Worm (Caenorhabditis elegans): Measurements from ENCODE around the gene B0250.7.

Gene B0250.7

DNA sequence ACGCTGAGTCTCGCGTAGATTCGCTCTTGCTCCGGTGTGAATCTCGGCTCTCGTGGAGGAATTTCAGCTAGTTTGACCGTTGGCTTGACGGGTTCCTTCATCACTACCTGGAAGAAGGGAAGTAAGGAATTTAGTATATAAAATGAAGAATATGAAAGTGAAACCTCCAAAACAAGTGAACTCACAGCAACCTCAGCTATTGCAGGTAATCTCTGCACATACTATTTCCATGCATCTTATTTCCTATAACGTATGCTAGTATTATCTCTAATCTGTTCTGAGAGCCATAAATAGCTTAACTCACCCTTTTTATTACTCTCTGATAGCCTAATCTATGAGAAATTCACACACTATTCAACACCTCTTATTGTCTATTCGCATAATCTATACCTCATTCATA, 29.1 kb upstream of the B0250.7 start, which contains the start of gene Y38H6C.4:
Gene Y38H6C.4, minus strand, starts transcription at position 101 of the 400 bp plus-strand sequence.
- no peak for TF ChIP-seq aly-1 (tag; optimal IDR thresholded peaks at IDR 0.05)
- TF ChIP-seq B0310.2 (tag; optimal IDR thresholded peaks at IDR 0.05) = no peak
- no peak for TF ChIP-seq flt-1 (GFP tag; IDR thresholded peaks at IDR 0.05)
- no peak for TF ChIP-seq ama-1 (optimal IDR thresholded peaks at IDR 0.05)
- no peak for TF ChIP-seq hmg-4 (GFP tag; optimal IDR thresholded peaks at IDR 0.05)

DNA sequence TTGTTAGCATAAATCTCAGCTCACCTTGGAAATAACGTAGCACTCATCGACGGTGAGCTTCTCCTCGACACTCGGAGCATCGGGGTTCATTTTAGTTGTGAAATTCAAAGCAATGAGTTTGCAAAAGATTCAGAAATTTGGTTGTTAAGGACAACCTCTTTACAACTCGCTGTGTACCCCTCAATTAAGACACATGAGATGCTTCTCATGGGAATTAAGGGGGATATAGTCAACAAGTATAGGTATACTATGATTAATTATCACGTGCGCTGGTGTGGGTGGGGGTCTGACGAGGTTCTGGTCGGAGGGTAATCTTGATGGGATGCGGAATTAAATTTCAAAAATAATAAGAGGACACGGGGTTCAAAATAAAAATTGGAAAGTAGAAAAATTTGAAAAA, 24.5 kb upstream of the B0250.7 start, which contains the start of gene dct-14:
Gene dct-14, minus strand, starts transcription at position 101 of the 400 bp plus-strand sequence.
- TF ChIP-seq hmbx-1 (tag; optimal IDR thresholded peaks at IDR 0.05) (no peak), F13C5.2 (tag; optimal IDR thresholded peaks at IDR 0.05) (no peak), hmg-4 (GFP tag; optimal IDR thresholded peaks at IDR 0.05) (no peak), ama-1 (optimal IDR thresholded peaks at IDR 0.05) (no peak), ceh-36 (tag; optimal IDR thresholded peaks at IDR 0.05) (no peak), aly-1 (tag; optimal IDR thresholded peaks at IDR 0.05) (no peak), flt-1 (GFP tag; IDR thresholded peaks at IDR 0.05) (no peak), B0310.2 (tag; optimal IDR thresholded peaks at IDR 0.05) (no peak), ets-7 (tag; optimal IDR thresholded peaks at IDR 0.05) (no peak), tbx-37 (GFP tag; conservative IDR thresholded peaks at IDR 0.05) (no peak), sea-1 (GFP tag; conservative IDR thresholded peaks at IDR 0.05) (no peak), tra-4 (tag; optimal IDR thresholded peaks at IDR 0.05) (no peak), ceh-13 (GFP tag; optimal IDR thresholded peaks at IDR 0.05) (no peak), scrt-1 (GFP tag; IDR thresholded peaks at IDR 0.05) (no peak), pes-1 (GFP tag; IDR thresholded peaks at IDR 0.05) (no peak)

- TF ChIP-seq ceh-13 (GFP tag; optimal IDR thresholded peaks at IDR 0.05) = no peak
- TF ChIP-seq hnd-1 (tag; optimal IDR thresholded peaks at IDR 0.05) = no peak
- TF ChIP-seq pes-1 (GFP tag; IDR thresholded peaks at IDR 0.05) = no peak
- TF ChIP-seq aly-1 (tag; optimal IDR thresholded peaks at IDR 0.05) = no peak
- TF ChIP-seq tbx-11 (GFP tag; IDR thresholded peaks at IDR 0.05) = no peak
- no peak for TF ChIP-seq scrt-1 (GFP tag; IDR thresholded peaks at IDR 0.05)
- TF ChIP-seq hmbx-1 (tag; optimal IDR thresholded peaks at IDR 0.05) = no peak
- TF ChIP-seq hmg-4 (GFP tag; optimal IDR thresholded peaks at IDR 0.05) = no peak
- TF ChIP-seq ama-1 (optimal IDR thresholded peaks at IDR 0.05) = no peak
- TF ChIP-seq B0310.2 (tag; optimal IDR thresholded peaks at IDR 0.05) = no peak
- TF ChIP-seq flt-1 (GFP tag; IDR thresholded peaks at IDR 0.05) = no peak
- no peak for TF ChIP-seq ets-7 (tag; optimal IDR thresholded peaks at IDR 0.05)
- TF ChIP-seq sea-1 (GFP tag; conservative IDR thresholded peaks at IDR 0.05) = no peak
- no peak for TF ChIP-seq F13C5.2 (tag; optimal IDR thresholded peaks at IDR 0.05)
- no peak for TF ChIP-seq tra-4 (tag; optimal IDR thresholded peaks at IDR 0.05)
- TF ChIP-seq tbx-37 (GFP tag; conservative IDR thresholded peaks at IDR 0.05) = no peak
Observed at ce11 chrV:20499642-20500041, 23.8 kb upstream of the B0250.7 start.

DNA sequence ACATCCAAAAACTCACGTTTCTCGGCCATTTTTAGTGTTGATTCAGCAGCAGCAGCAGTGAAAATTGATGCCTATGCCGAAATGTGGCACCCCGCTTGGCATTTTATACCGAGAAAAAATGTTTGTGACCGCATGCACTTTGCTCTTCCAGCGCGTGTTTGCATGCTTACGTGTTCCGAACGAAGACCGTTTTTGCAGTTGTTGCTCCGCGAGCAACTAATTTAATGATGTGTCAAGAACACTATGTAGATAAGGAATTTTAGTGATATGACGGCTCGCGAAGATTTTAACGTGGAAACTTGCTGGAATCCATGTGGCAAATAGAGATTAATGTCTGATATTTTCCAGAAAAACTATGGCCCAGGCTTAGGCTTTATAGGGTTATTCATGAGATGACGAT, 23.1 kb upstream of the B0250.7 start, which contains the start of gene dct-16:
Gene dct-16, minus strand, starts transcription at position 78 of the 400 bp plus-strand sequence.
- TF ChIP-seq ama-1 (optimal IDR thresholded peaks at IDR 0.05) (no peak), tbx-11 (GFP tag; IDR thresholded peaks at IDR 0.05) (no peak), hmbx-1 (tag; optimal IDR thresholded peaks at IDR 0.05) (no peak), tbx-37 (GFP tag; conservative IDR thresholded peaks at IDR 0.05) (no peak), aly-1 (tag; optimal IDR thresholded peaks at IDR 0.05) (no peak), B0310.2 (tag; optimal IDR thresholded peaks at IDR 0.05) (no peak), ceh-36 (tag; optimal IDR thresholded peaks at IDR 0.05) (no peak), flt-1 (GFP tag; IDR thresholded peaks at IDR 0.05) (no peak), hmg-4 (GFP tag; optimal IDR thresholded peaks at IDR 0.05) (no peak), pes-1 (GFP tag; IDR thresholded peaks at IDR 0.05) (no peak), hnd-1 (tag; optimal IDR thresholded peaks at IDR 0.05) (no peak), F13C5.2 (tag; optimal IDR thresholded peaks at IDR 0.05) (no peak), sea-1 (GFP tag; conservative IDR thresholded peaks at IDR 0.05) (no peak), ets-7 (tag; optimal IDR thresholded peaks at IDR 0.05) (no peak), ceh-13 (GFP tag; optimal IDR thresholded peaks at IDR 0.05) (no peak), scrt-1 (GFP tag; IDR thresholded peaks at IDR 0.05) (no peak), tra-4 (tag; optimal IDR thresholded peaks at IDR 0.05) (no peak)

DNA sequence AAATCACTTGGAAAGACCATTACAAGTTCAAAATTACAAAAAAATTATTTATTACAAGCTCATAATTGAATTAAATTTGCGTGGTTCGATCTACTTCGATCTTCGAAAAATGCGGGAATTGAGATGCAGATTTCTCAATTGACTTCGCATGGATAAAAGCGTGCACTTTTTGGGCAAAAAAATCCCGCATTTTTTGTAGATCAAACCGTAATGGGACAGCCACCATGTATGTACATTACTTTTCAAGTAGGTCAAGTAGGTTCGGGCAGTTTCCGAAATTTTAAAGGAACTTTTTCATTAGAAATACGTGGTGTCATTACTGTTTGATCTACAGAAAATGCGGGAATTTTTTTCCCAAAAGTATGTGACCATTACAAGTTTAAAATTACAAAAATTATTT, 21.7 kb upstream of the B0250.7 start:
- TF ChIP-seq hnd-1 (tag; optimal IDR thresholded peaks at IDR 0.05) (no peak), tbx-37 (GFP tag; conservative IDR thresholded peaks at IDR 0.05) (no peak), flt-1 (GFP tag; IDR thresholded peaks at IDR 0.05) (no peak), hmbx-1 (tag; optimal IDR thresholded peaks at IDR 0.05) (no peak), F13C5.2 (tag; optimal IDR thresholded peaks at IDR 0.05) (no peak), tra-4 (tag; optimal IDR thresholded peaks at IDR 0.05) (no peak), ceh-36 (tag; optimal IDR thresholded peaks at IDR 0.05) (no peak), ceh-13 (GFP tag; optimal IDR thresholded peaks at IDR 0.05) (no peak), sea-1 (GFP tag; conservative IDR thresholded peaks at IDR 0.05) (no peak), aly-1 (tag; optimal IDR thresholded peaks at IDR 0.05) (no peak), ama-1 (optimal IDR thresholded peaks at IDR 0.05) (no peak), tbx-11 (GFP tag; IDR thresholded peaks at IDR 0.05) (no peak), scrt-1 (GFP tag; IDR thresholded peaks at IDR 0.05) (no peak), ets-7 (tag; optimal IDR thresholded peaks at IDR 0.05) (no peak), pes-1 (GFP tag; IDR thresholded peaks at IDR 0.05) (no peak), B0310.2 (tag; optimal IDR thresholded peaks at IDR 0.05) (no peak), hmg-4 (GFP tag; optimal IDR thresholded peaks at IDR 0.05) (no peak)

- TF ChIP-seq hmg-4 (GFP tag; optimal IDR thresholded peaks at IDR 0.05) (no peak), ama-1 (optimal IDR thresholded peaks at IDR 0.05) (no peak), F13C5.2 (tag; optimal IDR thresholded peaks at IDR 0.05) (peak; percentile 41)
Observed at ce11 chrV:20493271-20494231, 17.7 kb upstream of the B0250.7 start, which contains the start of gene B0250.5. Gene B0250.5 (plus strand): TSS chrV:20493924.

DNA sequence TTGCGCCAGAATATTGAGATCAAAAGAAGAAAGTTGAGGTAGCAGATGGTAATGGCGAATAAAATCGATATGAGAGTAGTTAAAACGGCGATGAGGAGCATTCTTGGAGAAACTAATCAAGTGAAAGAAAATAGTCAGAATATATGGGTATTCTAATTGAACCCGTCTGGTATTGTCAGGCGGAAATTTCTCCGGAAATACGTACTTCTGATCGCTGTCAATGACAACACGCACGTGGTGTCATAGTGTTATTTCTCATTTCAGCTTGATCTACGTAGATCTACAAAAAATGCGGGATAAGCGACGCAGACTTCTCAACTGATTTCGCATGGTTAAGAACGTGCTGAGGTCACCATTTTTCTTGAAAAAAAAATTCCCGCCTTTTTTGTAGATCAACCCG, 16.5 kb upstream of the B0250.7 start, which contains the start of gene srbc-79:
Gene srbc-79, minus strand, starts transcription at position 101 of the 400 bp plus-strand sequence.
- TF ChIP-seq tbx-37 (GFP tag; conservative IDR thresholded peaks at IDR 0.05) = no peak
